7 worm cellular contexts compared by ENCODE assay signal in the genomic region with DNA sequence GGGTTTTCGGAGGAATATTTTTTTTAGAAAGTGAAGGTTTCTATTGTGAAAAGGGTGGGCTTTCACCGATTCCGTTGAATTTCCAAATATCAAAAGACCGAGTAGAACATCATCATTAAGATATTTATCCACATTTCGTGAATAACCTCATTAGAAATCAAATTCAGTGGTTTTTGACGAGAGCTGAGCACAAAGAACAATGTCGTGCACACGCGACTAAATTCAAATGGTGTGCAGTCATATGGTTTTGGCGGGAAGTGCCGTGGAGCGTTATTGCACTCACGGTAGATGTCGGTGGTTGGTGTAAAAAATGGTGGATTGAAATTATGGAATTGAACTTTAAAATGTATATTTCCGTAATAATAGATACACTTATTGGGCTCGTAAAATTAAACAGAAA.
A peak's percentile ranks its signal among the peaks of the same experiment; 100 is the strongest.
TF ChIP-seq lines count a peak whose summit lies in the region.

No protein-coding gene starts in this region.

TF ChIP-seq in whole organism, L1 larva, 84 proteins besides CTCF, POLR2A, EP300 and RAD21 (continues in another document):
- no peak for TF ChIP-seq aly-2 (tag; optimal IDR thresholded peaks at IDR 0.05; lab: Kevin White, UChicago)
- no peak for TF ChIP-seq mab-9 (GFP tag; IDR thresholded peaks at IDR 0.05; lab: Robert Waterston, UW)
- peak; percentile 19 for TF ChIP-seq nhr-71 (tag; optimal IDR thresholded peaks at IDR 0.05; lab: Kevin White, UChicago)
- TF ChIP-seq egl-27 (tag; optimal IDR thresholded peaks at IDR 0.05; lab: Kevin White, UChicago): no peak
- TF ChIP-seq efl-1 (optimal IDR thresholded peaks at IDR 0.05; lab: Kevin White, UChicago): peak; percentile 38 to 75
- TF ChIP-seq efl-1 (GFP tag; optimal IDR thresholded peaks at IDR 0.05 in 1 of 2; lab: Kevin White, UChicago): peak; percentile 53 to 94
- TF ChIP-seq unc-130 (tag; optimal IDR thresholded peaks at IDR 0.05; lab: Kevin White, UChicago): no peak
- no peak for TF ChIP-seq elt-2 (tag; optimal IDR thresholded peaks at IDR 0.05; lab: Kevin White, UChicago)
- TF ChIP-seq lin-35 (GFP tag; optimal IDR thresholded peaks at IDR 0.05; lab: Kevin White, UChicago): peak; percentile 29 to 54
- TF ChIP-seq dpl-1 (GFP tag; optimal IDR thresholded peaks at IDR 0.05; lab: Kevin White, UChicago): peak; percentile 20 to 76 (median 64)
- no peak for TF ChIP-seq zag-1 (tag; optimal IDR thresholded peaks at IDR 0.05; lab: Kevin White, UChicago)
- peak; percentile 16 for TF ChIP-seq lin-14 (GFP tag; optimal IDR thresholded peaks at IDR 0.05; lab: Kevin White, UChicago)

TF ChIP-seq in whole organism, L2 larva, 48 proteins besides CTCF, POLR2A, EP300 and RAD21:
- TF ChIP-seq egl-27 (tag; optimal IDR thresholded peaks at IDR 0.05; lab: Kevin White, UChicago): no peak
- TF ChIP-seq C34F6.9 (tag; optimal IDR thresholded peaks at IDR 0.05; lab: Kevin White, UChicago): peak; percentile 38
- TF ChIP-seq nhr-129 (tag; optimal IDR thresholded peaks at IDR 0.05; lab: Kevin White, UChicago): peak; percentile 25
- TF ChIP-seq Y55F3AM.14 (GFP tag; optimal IDR thresholded peaks at IDR 0.05; lab: Kevin White, UChicago): no peak
- TF ChIP-seq lsy-2 (tag; optimal IDR thresholded peaks at IDR 0.05; lab: Kevin White, UChicago): peak in 1 of 2 experiments; percentile 15
- no peak for TF ChIP-seq ztf-11 (tag; optimal IDR thresholded peaks at IDR 0.05; lab: Kevin White, UChicago)
- TF ChIP-seq unc-55 (GFP tag; optimal IDR thresholded peaks at IDR 0.05; lab: Kevin White, UChicago): peak; percentile 40
- TF ChIP-seq nhr-21 (tag; optimal IDR thresholded peaks at IDR 0.05; lab: Kevin White, UChicago): no peak

TF ChIP-seq in whole organism, L3 larva, 47 proteins besides CTCF, POLR2A, EP300 and RAD21:
- TF ChIP-seq nfya-1 (tag; optimal IDR thresholded peaks at IDR 0.05; lab: Kevin White, UChicago; ENCODE audit: insufficient read depth) (peak; percentile 39), lin-15B (tag; optimal IDR thresholded peaks at IDR 0.05; lab: Kevin White, UChicago) (no peak), snpc-4 (tag; optimal IDR thresholded peaks at IDR 0.05; lab: Kevin White, UChicago) (no peak), pqm-1 (tag; optimal IDR thresholded peaks at IDR 0.05; lab: Kevin White, UChicago) (no peak), pha-4 (tag; optimal IDR thresholded peaks at IDR 0.05; lab: Kevin White, UChicago) (peak; percentile 37), ztf-4 (tag; optimal IDR thresholded peaks at IDR 0.05; lab: Kevin White, UChicago) (no peak), ama-1 (optimal IDR thresholded peaks at IDR 0.05; lab: Kevin White, UChicago) (peak; percentile 8), elt-1 (tag; optimal IDR thresholded peaks at IDR 0.05; lab: Kevin White, UChicago) (no peak)

TF ChIP-seq in whole organism, L4 larva, 104 proteins besides CTCF, POLR2A, EP300 and RAD21 (continues in another document):
- TF ChIP-seq fkh-10 (GFP tag; optimal IDR thresholded peaks at IDR 0.05; lab: Kevin White, UChicago) (no peak), nhr-48 (tag; optimal IDR thresholded peaks at IDR 0.05; lab: Kevin White, UChicago) (no peak), hmg-1.1 (GFP tag; IDR thresholded peaks at IDR 0.05; lab: Robert Waterston, UW) (0 out of 2 replicates have a peak, but pooled peaks have one; percentile 11), spr-1 (tag; optimal IDR thresholded peaks at IDR 0.05; lab: Kevin White, UChicago) (no peak), daf-12 (tag; optimal IDR thresholded peaks at IDR 0.05; lab: Kevin White, UChicago) (no peak), nhr-41 (GFP tag; IDR thresholded peaks at IDR 0.05; lab: Robert Waterston, UW) (no peak), Y105C5A.15 (GFP tag; IDR thresholded peaks at IDR 0.05; lab: Robert Waterston, UW) (no peak), dpl-1 (GFP tag; optimal IDR thresholded peaks at IDR 0.05; lab: Kevin White, UChicago) (peak; percentile 58), dve-1 (tag; optimal IDR thresholded peaks at IDR 0.05; lab: Kevin White, UChicago; ENCODE audit: insufficient read depth) (peak; percentile 5), spr-3 (GFP tag; optimal IDR thresholded peaks at IDR 0.05; lab: Kevin White, UChicago) (no peak), egl-27 (tag; optimal IDR thresholded peaks at IDR 0.05; lab: Kevin White, UChicago) (no peak), mep-1 (tag; optimal IDR thresholded peaks at IDR 0.05; lab: Kevin White, UChicago) (peak; percentile 40), hlh-30 (tag; optimal IDR thresholded peaks at IDR 0.05; lab: Kevin White, UChicago; ENCODE audit: insufficient read depth) (peak; percentile 76), nhr-76 (tag; optimal IDR thresholded peaks at IDR 0.05; lab: Kevin White, UChicago) (no peak), lin-38 (GFP tag; IDR thresholded peaks at IDR 0.05; lab: Robert Waterston, UW) (peak; percentile 39; the same call in 1 of the 2 replicates)

TF ChIP-seq in whole organism, late embryonic, 69 proteins besides CTCF, POLR2A, EP300 and RAD21:
- TF ChIP-seq hlh-30 (tag; optimal IDR thresholded peaks at IDR 0.05; lab: Kevin White, UChicago; ENCODE audit: insufficient read depth): peak; percentile 81
- TF ChIP-seq dve-1 (tag; optimal IDR thresholded peaks at IDR 0.05; lab: Kevin White, UChicago): no peak

TF ChIP-seq in whole organism, mixed stage, embryonic, 35 proteins besides CTCF, POLR2A, EP300 and RAD21:
- TF ChIP-seq ces-1 (GFP tag; optimal IDR thresholded peaks at IDR 0.05; lab: Kevin White, UChicago) (no peak), tbx-8 (GFP tag; optimal IDR thresholded peaks at IDR 0.05; lab: Kevin White, UChicago) (no peak), lin-13 (tag; optimal IDR thresholded peaks at IDR 0.05; lab: Kevin White, UChicago) (peak; percentile 17), mep-1 (tag; optimal IDR thresholded peaks at IDR 0.05; lab: Kevin White, UChicago) (peak; percentile 65), ceh-83 (GFP tag; optimal IDR thresholded peaks at IDR 0.05; lab: Kevin White, UChicago) (no peak), nhr-2 (tag; optimal IDR thresholded peaks at IDR 0.05; lab: Kevin White, UChicago) (no peak), nhr-76 (tag; optimal IDR thresholded peaks at IDR 0.05; lab: Kevin White, UChicago) (no peak), ceh-39 (tag; optimal IDR thresholded peaks at IDR 0.05; lab: Kevin White, UChicago) (peak; percentile 47), nhr-237 (tag; optimal IDR thresholded peaks at IDR 0.05; lab: Kevin White, UChicago) (no peak), hlh-1 (tag; optimal IDR thresholded peaks at IDR 0.05; lab: Kevin White, UChicago) (peak; percentile 63), blmp-1 (tag; optimal IDR thresholded peaks at IDR 0.05; lab: Kevin White, UChicago) (no peak), lin-32 (GFP tag; optimal IDR thresholded peaks at IDR 0.05; lab: Kevin White, UChicago) (no peak), lsy-2 (tag; optimal IDR thresholded peaks at IDR 0.05; lab: Kevin White, UChicago) (peak; percentile 24)

TF ChIP-seq in whole organism, young adult, 124 proteins besides CTCF, POLR2A, EP300 and RAD21:
- TF ChIP-seq madf-6 (GFP tag; IDR thresholded peaks at IDR 0.05; lab: Robert Waterston, UW) (0 out of 2 replicates have a peak, but pooled peaks have one; percentile 34), B0336.3 (GFP tag; IDR thresholded peaks at IDR 0.05; lab: Robert Waterston, UW) (no peak), mcd-1 (GFP tag; IDR thresholded peaks at IDR 0.05; lab: Robert Waterston, UW) (peak; percentile 33; the same call in 1 of the 2 replicates), tlf-1 (GFP tag; optimal IDR thresholded peaks at IDR 0.05; lab: Kevin White, UChicago) (no peak), lin-54 (GFP tag; optimal IDR thresholded peaks at IDR 0.05; lab: Kevin White, UChicago) (peak; percentile 22), ceh-100 (GFP tag; IDR thresholded peaks at IDR 0.05; lab: Robert Waterston, UW) (no peak), F55B11.4 (tag; optimal IDR thresholded peaks at IDR 0.05; lab: Kevin White, UChicago; ENCODE audit: borderline replicate concordance, insufficient read depth) (no peak), lin-40 (tag; optimal IDR thresholded peaks at IDR 0.05; lab: Kevin White, UChicago) (no peak), lsl-1 (GFP tag; optimal IDR thresholded peaks at IDR 0.05; lab: Kevin White, UChicago) (no peak), aptf-2 (GFP tag; conservative IDR thresholded peaks at IDR 0.05; lab: Robert Waterston, UW) (no peak), dpl-1 (GFP tag; optimal IDR thresholded peaks at IDR 0.05; lab: Kevin White, UChicago) (no peak), chd-7 (tag; optimal IDR thresholded peaks at IDR 0.05; lab: Kevin White, UChicago) (no peak), rcor-1 (GFP tag; IDR thresholded peaks at IDR 0.05; lab: Robert Waterston, UW) (no peak)
